Fruit fly (Drosophila melanogaster): ENCODE measurements around the gene CG43391.

Gene CG43391

dm6 chr3L:11554338-11554737 is 26.5 kb downstream of the CG43391 start (continued):
- TF ChIP-seq lab (GFP tag; optimal IDR thresholded peaks at IDR 0.05) (peak; percentile 71), toy (GFP tag; IDR thresholded peaks at IDR 0.05) (no peak), da (GFP tag; optimal IDR thresholded peaks at IDR 0.05) (peak; percentile 58), CG6854 (GFP tag; optimal IDR thresholded peaks at IDR 0.05) (peak; percentile 11), CG13624 (GFP tag; optimal IDR thresholded peaks at IDR 0.05) (peak; percentile 48), repo (GFP tag; optimal IDR thresholded peaks at IDR 0.05) (peak; percentile 65), pho (GFP tag; optimal IDR thresholded peaks at IDR 0.05) (no peak), slbo (GFP tag; IDR thresholded peaks at IDR 0.05) (peak; percentile 66), CG10267 (tag; optimal IDR thresholded peaks at IDR 0.05) (peak; percentile 90), CG13424 (tag; optimal IDR thresholded peaks at IDR 0.05) (peak; percentile 83), kay (GFP tag; optimal IDR thresholded peaks at IDR 0.05) (peak; percentile 48), Ssrp (tag; optimal IDR thresholded peaks at IDR 0.05) (peak; percentile 88), eve (GFP tag; optimal IDR thresholded peaks at IDR 0.05) (peak in 1 of 2 experiments; percentile 87), CG31388 (GFP tag; optimal IDR thresholded peaks at IDR 0.05) (peak; percentile 58), z (GFP tag; IDR thresholded peaks at IDR 0.05) (0 out of 3 replicates have a peak, but pooled peaks have one; percentile 5), hbn (GFP tag; IDR thresholded peaks at IDR 0.05; ENCODE audit: partially characterized antibody) (no peak), Nf-YA (GFP tag; IDR thresholded peaks at IDR 0.05) (0 out of 2 replicates have a peak, but pooled peaks have one; percentile 40), cato (GFP tag; optimal IDR thresholded peaks at IDR 0.05; ENCODE audit: borderline replicate concordance) (peak; percentile 63), org-1 (GFP tag; optimal IDR thresholded peaks at IDR 0.05) (peak; percentile 75), CG1024 (GFP tag; IDR thresholded peaks at IDR 0.05) (peak; percentile 74), Hr39 (optimal IDR thresholded peaks at IDR 0.05) (no peak), CG11695 (GFP tag; IDR thresholded peaks at IDR 0.05) (peak; percentile 81), Rfx (GFP tag; IDR thresholded peaks at IDR 0.05) (peak; percentile 43; the same call in 1 of the 2 replicates), zfh1 (GFP tag; IDR thresholded peaks at IDR 0.05) (peak; percentile 94), cwo (GFP tag; optimal IDR thresholded peaks at IDR 0.05) (peak; percentile 1), gsb-n (tag; optimal IDR thresholded peaks at IDR 0.05) (peak; percentile 91), hth (optimal IDR thresholded peaks at IDR 0.05) (no peak), vvl (GFP tag; IDR thresholded peaks at IDR 0.05) (peak; percentile 96), twi (tag; optimal IDR thresholded peaks at IDR 0.05) (peak; percentile 80), CG15479 (GFP tag; optimal IDR thresholded peaks at IDR 0.05) (peak; percentile 55), HLH54F (GFP tag; optimal IDR thresholded peaks at IDR 0.05) (peak; percentile 51), Elba2 (GFP tag; optimal IDR thresholded peaks at IDR 0.05) (peak; percentile 59), shn (GFP tag; optimal IDR thresholded peaks at IDR 0.05) (peak; percentile 54), Jarid2 (GFP tag; optimal IDR thresholded peaks at IDR 0.05) (no peak), pros (GFP tag; optimal IDR thresholded peaks at IDR 0.05) (peak; percentile 40), CG14667 (GFP tag; IDR thresholded peaks at IDR 0.05) (peak; percentile 60), Sry-δ (GFP tag; optimal IDR thresholded peaks at IDR 0.05) (peak; percentile 13), pita (GFP tag; optimal IDR thresholded peaks at IDR 0.05) (no peak), Hmx (GFP tag; optimal IDR thresholded peaks at IDR 0.05) (peak; percentile 4), CG6813 (GFP tag; optimal IDR thresholded peaks at IDR 0.05) (peak; percentile 84), chinmo (GFP tag; IDR thresholded peaks at IDR 0.05; ENCODE audit: partially characterized antibody) (no peak), Fer2 (tag; optimal IDR thresholded peaks at IDR 0.05) (no peak), Dbx (GFP tag; IDR thresholded peaks at IDR 0.05) (0 out of 3 replicates have a peak, but pooled peaks have one; percentile 11), CG16863 (GFP tag; optimal IDR thresholded peaks at IDR 0.05) (peak; percentile 60), Rx (GFP tag; IDR thresholded peaks at IDR 0.05) (peak; percentile 56; the same call in 1 of the 2 replicates), Tbp (GFP tag; optimal IDR thresholded peaks at IDR 0.05) (no peak), dysf (GFP tag; IDR thresholded peaks at IDR 0.05) (peak; percentile 73), esg (GFP tag; conservative IDR thresholded peaks at IDR 0.05) (peak; percentile 51), Dip3 (GFP tag; optimal IDR thresholded peaks at IDR 0.05) (no peak), ssp (GFP tag; IDR thresholded peaks at IDR 0.05) (peak; percentile 62), CG33213 (GFP tag; optimal IDR thresholded peaks at IDR 0.05) (peak; percentile 64), seq (GFP tag; IDR thresholded peaks at IDR 0.05) (peak; percentile 51; the same call in 1 of the 2 replicates)
